Worm (Caenorhabditis elegans) whole organism, late embryonic: ENCODE data around the gene C25A6.1.

ENCODE experiments used
- ceh-30 ChIP-seq: fragments of 150-350 bp; optimal IDR thresholded peaks from 2 replicates; lab custom pipeline; 2014; ENCODE audit warnings: missing biosample characterization, missing genetic modification characterization
- gmeb-2 ChIP-seq: sonication (generic microtip); optimal IDR thresholded peaks from 2 replicates; lab custom pipeline; 2016; ENCODE audit warnings: missing genetic modification characterization, inconsistent platforms, missing compliant biosample characterization
- nhr-11 ChIP-seq: fragments of 150-350 bp; optimal IDR thresholded peaks from 2 replicates; lab custom pipeline; 2014; ENCODE audit warnings: missing biosample characterization, missing genetic modification characterization
- pha-4 ChIP-seq: fragments of 150-350 bp; optimal IDR thresholded peaks from 2 replicates; lab custom pipeline; 2018; ENCODE audit warnings: missing biosample characterization, missing genetic modification reagents, missing genetic modification characterization
- tbx-2 ChIP-seq: sonication (generic microtip); optimal IDR thresholded peaks from 2 replicates; lab custom pipeline; 2016; ENCODE audit warnings: missing genetic modification characterization, missing compliant biosample characterization

DNA sequence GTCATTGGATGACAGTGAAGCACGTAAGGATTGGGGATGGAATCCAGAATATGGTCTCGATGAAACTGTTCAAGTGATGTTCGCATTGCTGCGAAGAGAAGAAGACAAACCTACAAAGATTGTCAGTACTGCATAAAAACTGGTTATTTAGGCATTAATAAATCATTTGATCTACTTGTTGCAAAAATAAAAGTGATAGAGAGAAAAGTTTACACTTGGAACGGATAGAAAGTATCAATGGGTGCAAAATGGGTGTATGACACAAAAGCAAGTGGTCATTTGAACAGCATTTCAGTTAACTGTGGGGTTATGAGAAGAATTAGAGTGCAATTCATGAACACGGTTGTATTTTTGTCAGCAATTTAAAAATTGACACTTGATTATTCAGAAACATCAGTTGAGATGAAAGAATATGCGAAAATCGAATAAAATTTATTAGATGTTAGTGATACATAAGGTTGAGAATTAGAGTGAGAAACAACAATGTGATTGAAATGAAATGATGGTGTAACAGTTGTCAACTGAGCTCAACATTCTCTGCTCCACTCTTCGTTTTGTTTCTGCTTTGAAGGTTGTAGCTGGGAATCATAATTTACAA, 4.6 kb downstream of the C25A6.1 start, which contains the start of gene F08F3.10:
- no peak for TF ChIP-seq tbx-2
- TF ChIP-seq nhr-11 (tag; lab: Kevin White, UChicago), result no peak
- TF ChIP-seq pha-4 (tag; lab: Kevin White, UChicago), result no peak
- TF ChIP-seq gmeb-2, result no peak
- no peak for TF ChIP-seq ceh-30
